Worm (Caenorhabditis elegans) whole organism, L1 larva: ENCODE results near the gene gsp-2.

Experiments used
- C16A3.4 ChIP-seq: fragments of 150-350 bp; optimal IDR thresholded peaks from 2 replicates; lab custom pipeline; 2014; ENCODE audit warnings: missing biosample characterization, missing genetic modification characterization
- C34B4.2 ChIP-seq: sonication (generic microtip); optimal IDR thresholded peaks from 2 replicates; lab custom pipeline; 2017; ENCODE audit warnings: mild to moderate bottlenecking, missing genetic modification characterization, missing compliant biosample characterization
- aha-1 ChIP-seq: fragments of 150-350 bp; optimal IDR thresholded peaks from 2 replicates; lab custom pipeline; 2014; ENCODE audit warnings: missing biosample characterization, missing genetic modification characterization
- blmp-1 ChIP-seq: fragments of 150-350 bp; optimal IDR thresholded peaks from 2 replicates; lab custom pipeline; 2014; ENCODE audit warnings: missing biosample characterization, missing genetic modification characterization
- ceh-90 ChIP-seq: sonication (generic microtip); optimal IDR thresholded peaks from 2 replicates; lab custom pipeline; 2016; ENCODE audit warnings: missing genetic modification characterization, missing compliant biosample characterization
- ces-1 ChIP-seq: fragments of 150-350 bp; optimal IDR thresholded peaks from 2 replicates; lab custom pipeline; 2014; ENCODE audit warnings: missing biosample characterization, missing genetic modification reagents, missing genetic modification characterization
- dpl-1 ChIP-seq, 3 experiments: fragments of 150-350 bp in 2 of 3; sonication (generic microtip) in 1 of 3; optimal IDR thresholded peaks; 2 replicates each; lab custom pipeline; 2014 to 2017; ENCODE audit warnings: missing biosample characterization in 3 of 3, missing genetic modification characterization in 3 of 3, missing genetic modification reagents in 3 of 3
- efl-1 ChIP-seq, 4 experiments: fragments of 150-350 bp; optimal IDR thresholded peaks in 3 of 4; peaks in 1 of 4; 1 replicate in 1 of 4; 2 replicates in 3 of 4; lab custom pipeline; 2014; ENCODE audit warnings: missing biosample characterization in 2 of 4, missing genetic modification characterization in 2 of 4, missing genetic modification reagents in 2 of 4
- efl-3 ChIP-seq: fragments of 200-800 bp; sonication (Bioruptor generic); optimal IDR thresholded peaks from 2 replicates; lab custom pipeline; 2018; ENCODE audit warnings: mild to moderate bottlenecking, missing genetic modification characterization, missing compliant biosample characterization
- egl-27 ChIP-seq, 2 experiments: fragments of 150-350 bp in 1 of 2; sonication (generic microtip); optimal IDR thresholded peaks; 3 replicates each; lab custom pipeline; 2017 to 2018; ENCODE audit warnings: missing biosample characterization in 2 of 2, missing genetic modification characterization in 2 of 2, missing genetic modification reagents in 2 of 2
- elt-2 ChIP-seq: sonication (generic microtip); optimal IDR thresholded peaks from 2 replicates; lab custom pipeline; 2016; ENCODE audit warnings: missing genetic modification characterization, mild to moderate bottlenecking, inconsistent platforms, missing compliant biosample characterization, missing genetic modification reagents
- elt-3 ChIP-seq, 6 experiments: fragments of 150-350 bp in 1 of 6; sonication (generic microtip); optimal IDR thresholded peaks; 2 replicates each; lab custom pipeline; 2017 to 2018; ENCODE audit warnings: missing biosample characterization in 6 of 6, missing genetic modification characterization in 6 of 6, inconsistent platforms in 1 of 6
- fkh-8 ChIP-seq: sonication (generic microtip); optimal IDR thresholded peaks from 2 replicates; lab custom pipeline; 2016; ENCODE audit warnings: mild to moderate bottlenecking, missing genetic modification characterization, missing compliant biosample characterization
- grh-1 ChIP-seq: fragments of 200-800 bp; sonication (Bioruptor generic); IDR thresholded peaks from 2 replicates; pipeline ENCODE4 v1.3.6; 2022; ENCODE audit warnings: missing genetic modification reagents, missing genetic modification characterization, missing compliant biosample characterization
- hlh-17 ChIP-seq: fragments of 200-800 bp; sonication (Bioruptor generic); optimal IDR thresholded peaks from 2 replicates; lab custom pipeline; 2018; ENCODE audit warnings: missing genetic modification characterization, mild to moderate bottlenecking, missing compliant biosample characterization, moderate library complexity, borderline replicate concordance
- jun-1 ChIP-seq: fragments of 150-350 bp; optimal IDR thresholded peaks from 2 replicates; lab custom pipeline; 2014; ENCODE audit warnings: missing biosample characterization, missing genetic modification reagents, missing genetic modification characterization
- lin-13 ChIP-seq: fragments of 150-350 bp; optimal IDR thresholded peaks from 2 replicates; lab custom pipeline; 2014; ENCODE audit warnings: missing biosample characterization, missing genetic modification reagents, missing genetic modification characterization
- lin-14 ChIP-seq: fragments of 200-800 bp; sonication (Bioruptor generic); optimal IDR thresholded peaks from 2 replicates; lab custom pipeline; 2018; ENCODE audit warnings: mild to moderate bottlenecking, missing genetic modification characterization, moderate library complexity, missing compliant biosample characterization
- lin-15B ChIP-seq: fragments of 150-350 bp; sonication (generic microtip); optimal IDR thresholded peaks from 3 replicates; lab custom pipeline; 2014; ENCODE audit warnings: missing biosample characterization, missing genetic modification characterization
- lin-35 ChIP-seq, 2 experiments: fragments of 150-350 bp; optimal IDR thresholded peaks; 2 replicates each; lab custom pipeline; 2014; ENCODE audit warnings: missing biosample characterization in 2 of 2, missing genetic modification characterization in 2 of 2, missing genetic modification reagents in 2 of 2
- lsy-2 ChIP-seq, 2 experiments: fragments of 150-350 bp; optimal IDR thresholded peaks; 2 replicates each; lab custom pipeline; 2014; ENCODE audit warnings: missing biosample characterization in 2 of 2, missing genetic modification characterization in 2 of 2
- mab-9 ChIP-seq: fragments of 200-800 bp; sonication (Bioruptor generic); IDR thresholded peaks from 2 replicates; pipeline ENCODE4 v1.3.6; 2022; ENCODE audit warnings: missing genetic modification reagents, missing genetic modification characterization, missing compliant biosample characterization
- mdl-1 ChIP-seq, 2 experiments: fragments of 150-350 bp; optimal IDR thresholded peaks; 2 replicates each; lab custom pipeline; 2014 to 2017; ENCODE audit warnings: missing biosample characterization in 2 of 2, missing genetic modification characterization in 2 of 2, inconsistent platforms in 1 of 2
- mef-2 ChIP-seq: fragments of 150-350 bp; optimal IDR thresholded peaks from 2 replicates; lab custom pipeline; 2014; ENCODE audit warnings: missing biosample characterization, missing genetic modification characterization
- mep-1 ChIP-seq: fragments of 150-350 bp; optimal IDR thresholded peaks from 2 replicates; lab custom pipeline; 2014; ENCODE audit warnings: missing biosample characterization, missing genetic modification characterization
- nhr-19 ChIP-seq: fragments of 200-800 bp; sonication (Bioruptor generic); conservative IDR thresholded peaks from 2 replicates; pipeline ENCODE4 v1.3.6; 2022; ENCODE audit warnings: missing genetic modification characterization, missing compliant biosample characterization
- nhr-20 ChIP-seq: sonication (generic microtip); optimal IDR thresholded peaks from 2 replicates; lab custom pipeline; 2016; ENCODE audit warnings: mild to moderate bottlenecking, missing genetic modification characterization, missing compliant biosample characterization
- nhr-237 ChIP-seq: fragments of 150-350 bp; optimal IDR thresholded peaks from 2 replicates; lab custom pipeline; 2014; ENCODE audit warnings: missing biosample characterization, missing genetic modification characterization
- nhr-28 ChIP-seq: fragments of 150-350 bp; optimal IDR thresholded peaks from 2 replicates; lab custom pipeline; 2014; ENCODE audit warnings: missing biosample characterization, missing genetic modification characterization
- nhr-47 ChIP-seq: sonication (generic microtip); optimal IDR thresholded peaks from 2 replicates; lab custom pipeline; 2016; ENCODE audit warnings: mild to moderate bottlenecking, missing genetic modification characterization, moderate library complexity, missing compliant biosample characterization
- nhr-71 ChIP-seq: sonication (generic microtip); optimal IDR thresholded peaks from 2 replicates; lab custom pipeline; 2016; ENCODE audit warnings: mild to moderate bottlenecking, missing genetic modification characterization, moderate library complexity, missing compliant biosample characterization
- nhr-84 ChIP-seq: sonication (generic microtip); optimal IDR thresholded peaks from 2 replicates; lab custom pipeline; 2017; ENCODE audit warnings: missing biosample characterization, missing genetic modification characterization
- nhr-85 ChIP-seq: sonication (generic microtip); peaks from one replicate; lab custom pipeline; 2016; ENCODE audit warnings: missing genetic modification characterization, inconsistent platforms, missing compliant biosample characterization
- nhr-90 ChIP-seq: sonication (generic microtip); optimal IDR thresholded peaks from 2 replicates; lab custom pipeline; 2016; ENCODE audit warnings: mild to moderate bottlenecking, missing genetic modification characterization, missing compliant biosample characterization; ENCODE audit not compliant: poor library complexity
- pag-3 ChIP-seq: sonication (generic microtip); optimal IDR thresholded peaks from 2 replicates; lab custom pipeline; 2017; ENCODE audit warnings: missing genetic modification characterization, mild to moderate bottlenecking, missing compliant biosample characterization, antibody characterized with exemption, borderline replicate concordance; ENCODE audit not compliant: insufficient read depth
- rnt-1 ChIP-seq: sonication (generic microtip); optimal IDR thresholded peaks from 2 replicates; lab custom pipeline; 2016; ENCODE audit warnings: mild to moderate bottlenecking, missing genetic modification characterization, moderate library complexity, missing compliant biosample characterization
- skn-1 ChIP-seq: fragments of 150-350 bp; optimal IDR thresholded peaks from 2 replicates; lab custom pipeline; 2014; ENCODE audit warnings: missing biosample characterization, missing genetic modification characterization
- snu-23 ChIP-seq: sonication (generic microtip); optimal IDR thresholded peaks from 2 replicates; lab custom pipeline; 2016; ENCODE audit warnings: missing genetic modification characterization, missing compliant biosample characterization
- swsn-7 ChIP-seq: sonication (generic microtip); optimal IDR thresholded peaks from 2 replicates; lab custom pipeline; 2016; ENCODE audit warnings: missing genetic modification characterization, missing compliant biosample characterization
- tbx-2 ChIP-seq: sonication (generic microtip); optimal IDR thresholded peaks from 2 replicates; lab custom pipeline; 2016; ENCODE audit warnings: missing genetic modification characterization, missing compliant biosample characterization
- unc-30 ChIP-seq: sonication (generic microtip); optimal IDR thresholded peaks from 2 replicates; lab custom pipeline; 2017; ENCODE audit warnings: missing biosample characterization, missing genetic modification characterization
- vab-15 ChIP-seq: sonication (generic microtip); optimal IDR thresholded peaks from 2 replicates; lab custom pipeline; 2017; ENCODE audit warnings: missing genotype, mild to moderate bottlenecking, missing genetic modification characterization, missing compliant biosample characterization
- xbp-1 ChIP-seq: sonication (generic microtip); optimal IDR thresholded peaks from 2 replicates; lab custom pipeline; 2016; ENCODE audit warnings: missing genetic modification characterization, missing compliant biosample characterization
- zag-1 ChIP-seq: fragments of 150-350 bp; optimal IDR thresholded peaks from 2 replicates; lab custom pipeline; 2014; ENCODE audit warnings: missing biosample characterization, missing genetic modification characterization

gsp-2 gene

ce11 chrIII:7298045-7298444, 38.3 kb upstream of the gsp-2 start (continued):
- no peak for TF ChIP-seq zag-1 (tag; lab: Kevin White, UChicago)
- TF ChIP-seq lsy-2 (tag; optimal IDR thresholded peaks at IDR 0.05; lab: Kevin White, UChicago), result peak; percentile 2 to 32

- TF ChIP-seq lin-14 (GFP tag; lab: Kevin White, UChicago) (peak; percentile 41), egl-27 (tag; optimal IDR thresholded peaks at IDR 0.05; lab: Kevin White, UChicago) (no peak), efl-1 (optimal IDR thresholded peaks at IDR 0.05; lab: Kevin White, UChicago) (no peak), efl-1 (GFP tag; optimal IDR thresholded peaks at IDR 0.05 in 1 of 2; lab: Kevin White, UChicago) (peak in 1 of 2 experiments; percentile 84), ceh-90 (tag; lab: Kevin White, UChicago) (no peak), nhr-84 (no peak), skn-1 (tag; lab: Kevin White, UChicago) (no peak), tbx-2 (tag; lab: Kevin White, UChicago) (no peak), grh-1 (GFP tag; lab: Robert Waterston, UW) (no peak; the same call in 1 of the 2 replicates), swsn-7 (tag; lab: Kevin White, UChicago) (no peak), ces-1 (GFP tag; lab: Kevin White, UChicago) (no peak), dpl-1 (GFP tag; optimal IDR thresholded peaks at IDR 0.05; lab: Kevin White, UChicago) (no peak), efl-3 (GFP tag; lab: Kevin White, UChicago) (no peak), nhr-28 (tag; lab: Kevin White, UChicago) (no peak), vab-15 (tag; lab: Kevin White, UChicago) (no peak), lsy-2 (tag; optimal IDR thresholded peaks at IDR 0.05; lab: Kevin White, UChicago) (peak in 1 of 2 experiments; percentile 28), nhr-237 (no peak), pag-3 (tag; lab: Kevin White, UChicago) (no peak), xbp-1 (no peak), hlh-17 (GFP tag; lab: Kevin White, UChicago) (no peak), aha-1 (tag; lab: Kevin White, UChicago) (no peak), jun-1 (no peak), elt-2 (no peak), fkh-8 (tag; lab: Kevin White, UChicago) (no peak), nhr-47 (tag; lab: Kevin White, UChicago) (no peak), nhr-85 (peak; percentile 67), rnt-1 (tag; lab: Kevin White, UChicago) (peak; percentile 0), lin-35 (GFP tag; optimal IDR thresholded peaks at IDR 0.05; lab: Kevin White, UChicago) (peak in 1 of 2 experiments; percentile 20), elt-3 (tag; optimal IDR thresholded peaks at IDR 0.05; lab: Kevin White, UChicago) (peak in 2 of 6 experiments; percentile 13 to 26), nhr-20 (tag; lab: Kevin White, UChicago) (peak; percentile 47), C34B4.2 (no peak), nhr-71 (tag; lab: Kevin White, UChicago) (peak; percentile 25), mab-9 (no peak), mep-1 (tag; lab: Kevin White, UChicago) (peak; percentile 1), lin-15B (tag; lab: Kevin White, UChicago) (no peak), unc-30 (tag; lab: Kevin White, UChicago) (no peak), blmp-1 (tag; lab: Kevin White, UChicago) (peak; percentile 94), snu-23 (GFP tag; lab: Kevin White, UChicago) (peak; percentile 33)
- TF ChIP-seq, all 84 proteins: peak for 12
Observed at ce11 chrIII:7299466-7299865, 36.9 kb upstream of the gsp-2 start, which contains the start of the genes B0361.14 and B0361.9. Gene B0361.14 (minus strand): TSS chrIII:7299531. Gene B0361.9 (minus strand): TSS chrIII:7299631.

ce11 chrIII:7300169-7300568, 36.2 kb upstream of the gsp-2 start:
- TF ChIP-seq nhr-20 (tag; lab: Kevin White, UChicago), result peak; percentile 89
- TF ChIP-seq swsn-7 (tag; lab: Kevin White, UChicago), result no peak
- TF ChIP-seq efl-1 (optimal IDR thresholded peaks at IDR 0.05; lab: Kevin White, UChicago), result peak in 1 of 2 experiments; percentile 8
- peak in 1 of 2 experiments; percentile 85 for TF ChIP-seq efl-1 (GFP tag; optimal IDR thresholded peaks at IDR 0.05 in 1 of 2; lab: Kevin White, UChicago)
- TF ChIP-seq nhr-28 (tag; lab: Kevin White, UChicago), result no peak
- TF ChIP-seq dpl-1 (GFP tag; optimal IDR thresholded peaks at IDR 0.05; lab: Kevin White, UChicago), result peak in 1 of 3 experiments; percentile 39
- peak; percentile 69 for TF ChIP-seq C16A3.4
- TF ChIP-seq nhr-90 (tag; lab: Kevin White, UChicago), result peak; percentile 84
- peak; percentile 50 to 72 for TF ChIP-seq lsy-2 (tag; optimal IDR thresholded peaks at IDR 0.05; lab: Kevin White, UChicago)
- peak; percentile 31 for TF ChIP-seq lin-13
- peak; percentile 85 for TF ChIP-seq nhr-71 (tag; lab: Kevin White, UChicago)
- peak; percentile 57 for TF ChIP-seq nhr-19 (GFP tag; lab: Robert Waterston, UW)
- TF ChIP-seq efl-3 (GFP tag; lab: Kevin White, UChicago), result peak; percentile 38
- TF ChIP-seq elt-3 (tag; optimal IDR thresholded peaks at IDR 0.05; lab: Kevin White, UChicago), result peak in 3 of 6 experiments; percentile 27 to 90 (median 89)
- no peak for TF ChIP-seq aha-1 (tag; lab: Kevin White, UChicago)
- no peak for TF ChIP-seq nhr-84
- TF ChIP-seq snu-23 (GFP tag; lab: Kevin White, UChicago), result peak; percentile 59
- TF ChIP-seq lin-14 (GFP tag; lab: Kevin White, UChicago), result peak; percentile 81
- peak; percentile 63 for TF ChIP-seq tbx-2 (tag; lab: Kevin White, UChicago)
- TF ChIP-seq lin-35 (GFP tag; optimal IDR thresholded peaks at IDR 0.05; lab: Kevin White, UChicago), result peak in 1 of 2 experiments; percentile 59
- no peak for TF ChIP-seq mef-2 (tag; lab: Kevin White, UChicago)
- peak; percentile 46 for TF ChIP-seq mep-1 (tag; lab: Kevin White, UChicago)
- peak; percentile 54 for TF ChIP-seq nhr-47 (tag; lab: Kevin White, UChicago)
- peak in 1 of 2 experiments; percentile 53 for TF ChIP-seq mdl-1 (tag; optimal IDR thresholded peaks at IDR 0.05; lab: Kevin White, UChicago)
- TF ChIP-seq nhr-85, result peak; percentile 99
- TF ChIP-seq blmp-1 (tag; lab: Kevin White, UChicago), result peak; percentile 64
